Worm (Caenorhabditis elegans) whole organism, L4/young adult: ENCODE results near the gene sftb-1.

Experiments used
- W03F9.2 ChIP-seq: fragments of 150-350 bp; optimal IDR thresholded peaks from 2 replicates; lab custom pipeline; 2014; ENCODE audit warnings: missing biosample characterization, missing genetic modification characterization
- dao-5 ChIP-seq: sonication (generic microtip); optimal IDR thresholded peaks from 2 replicates; lab custom pipeline; 2016; ENCODE audit warnings: missing genotype, missing genetic modification characterization, moderate library complexity, missing compliant biosample characterization

ce11 chrIII:4234642-4235295 is 34.3 kb downstream of the sftb-1 start:
- no peak for TF ChIP-seq W03F9.2 (tag; lab: Kevin White, UChicago)
- TF ChIP-seq dao-5 (tag; lab: Kevin White, UChicago): no peak
